Worm (Caenorhabditis elegans) whole organism, L3 larva: ENCODE measurements around the gene tag-151.

Experiments used
- R02D3.7 ChIP-seq: fragments of 150-350 bp; optimal IDR thresholded peaks from 2 replicates; lab custom pipeline; 2014; ENCODE audit warnings: missing biosample characterization, missing genetic modification characterization
- ZK546.5 ChIP-seq: sonication (generic microtip); optimal IDR thresholded peaks from 2 replicates; lab custom pipeline; 2017; ENCODE audit warnings: missing biosample characterization, missing genetic modification characterization
- aly-2 ChIP-seq: fragments of 150-350 bp; optimal IDR thresholded peaks from 2 replicates; lab custom pipeline; 2014; ENCODE audit warnings: missing biosample characterization, missing genetic modification characterization
- ama-1 ChIP-seq: fragments of 150-350 bp; optimal IDR thresholded peaks from 2 replicates; lab custom pipeline; 2018
- ceh-16 ChIP-seq: sonication (generic microtip); optimal IDR thresholded peaks from 2 replicates; lab custom pipeline; 2017; ENCODE audit warnings: missing biosample characterization, missing genetic modification characterization
- ceh-28 ChIP-seq: fragments of 150-350 bp; optimal IDR thresholded peaks from 2 replicates; lab custom pipeline; 2014; ENCODE audit warnings: missing biosample characterization, missing genetic modification reagents, missing genetic modification characterization
- ceh-82 ChIP-seq: fragments of 150-350 bp; optimal IDR thresholded peaks from 2 replicates; lab custom pipeline; 2014; ENCODE audit warnings: missing biosample characterization, missing genetic modification characterization
- ceh-9 ChIP-seq: sonication (generic microtip); optimal IDR thresholded peaks from 2 replicates; lab custom pipeline; 2018; ENCODE audit warnings: missing biosample characterization, missing genetic modification characterization
- daf-12 ChIP-seq: fragments of 150-350 bp; optimal IDR thresholded peaks from 2 replicates; lab custom pipeline; 2014; ENCODE audit warnings: missing biosample characterization, missing genetic modification reagents, missing genetic modification characterization
- egl-27 ChIP-seq: sonication (generic microtip); optimal IDR thresholded peaks from 4 replicates; lab custom pipeline; 2017; ENCODE audit warnings: missing biosample characterization, missing genetic modification reagents, missing genetic modification characterization
- egl-5 ChIP-seq: fragments of 150-350 bp; optimal IDR thresholded peaks from 2 replicates; lab custom pipeline; 2017; ENCODE audit warnings: missing biosample characterization, missing genetic modification reagents, missing genetic modification characterization, inconsistent platforms
- elt-1 ChIP-seq: fragments of 150-350 bp; optimal IDR thresholded peaks from 2 replicates; lab custom pipeline; 2014; ENCODE audit warnings: missing biosample characterization, missing genetic modification characterization
- elt-2 ChIP-seq: sonication (generic microtip); optimal IDR thresholded peaks from 2 replicates; lab custom pipeline; 2016; ENCODE audit warnings: missing genetic modification reagents, mild to moderate bottlenecking, missing genetic modification characterization, missing compliant biosample characterization
- elt-3 ChIP-seq, 3 experiments: fragments of 150-350 bp in 1 of 3; sonication (generic microtip) in 2 of 3; optimal IDR thresholded peaks; 2 replicates in 2 of 3; 4 replicates in 1 of 3; lab custom pipeline; 2014 to 2017; ENCODE audit warnings: missing biosample characterization in 3 of 3, missing genetic modification characterization in 3 of 3
- fos-1 ChIP-seq: fragments of 150-350 bp; optimal IDR thresholded peaks from 2 replicates; lab custom pipeline; 2014; ENCODE audit warnings: missing biosample characterization, missing genetic modification characterization
- jun-1 ChIP-seq: fragments of 150-350 bp; optimal IDR thresholded peaks from 2 replicates; lab custom pipeline; 2014; ENCODE audit warnings: missing biosample characterization, missing genetic modification reagents, missing genetic modification characterization
- lin-15B ChIP-seq: fragments of 150-350 bp; optimal IDR thresholded peaks from 2 replicates; lab custom pipeline; 2014; ENCODE audit warnings: missing biosample characterization, missing genetic modification characterization
- lin-39 ChIP-seq: fragments of 150-350 bp; optimal IDR thresholded peaks from 2 replicates; lab custom pipeline; 2018; ENCODE audit warnings: missing biosample characterization, missing genetic modification reagents, missing genetic modification characterization
- lsy-12 ChIP-seq: sonication (generic microtip); optimal IDR thresholded peaks from 2 replicates; lab custom pipeline; 2016; ENCODE audit warnings: mild to moderate bottlenecking, missing genetic modification characterization, missing compliant biosample characterization
- mdl-1 ChIP-seq: fragments of 150-350 bp; optimal IDR thresholded peaks from 2 replicates; lab custom pipeline; 2014; ENCODE audit warnings: missing biosample characterization, missing genetic modification characterization
- mml-1 ChIP-seq: fragments of 150-350 bp; sonication (generic microtip); optimal IDR thresholded peaks from 3 replicates; lab custom pipeline; 2014; ENCODE audit warnings: missing biosample characterization, missing genetic modification characterization
- nfya-1 ChIP-seq: sonication (generic microtip); optimal IDR thresholded peaks from 2 replicates; lab custom pipeline; 2017; ENCODE audit warnings: missing genetic modification characterization, mild to moderate bottlenecking, missing compliant biosample characterization, antibody characterized with exemption, moderate library complexity; ENCODE audit not compliant: insufficient read depth
- nhr-23 ChIP-seq: fragments of 150-350 bp; optimal IDR thresholded peaks from 2 replicates; lab custom pipeline; 2014; ENCODE audit warnings: missing biosample characterization, missing genetic modification reagents, missing genetic modification characterization
- nhr-25 ChIP-seq: sonication (generic microtip); optimal IDR thresholded peaks from 2 replicates; lab custom pipeline; 2017; ENCODE audit warnings: missing biosample characterization, missing genetic modification characterization
- nhr-43 ChIP-seq: sonication (generic microtip); optimal IDR thresholded peaks from 2 replicates; lab custom pipeline; 2016; ENCODE audit warnings: mild to moderate bottlenecking, missing genetic modification characterization, missing compliant biosample characterization; ENCODE audit not compliant: poor library complexity, severe bottlenecking
- nhr-67 ChIP-seq: fragments of 150-350 bp; optimal IDR thresholded peaks from 2 replicates; lab custom pipeline; 2014; ENCODE audit warnings: missing biosample characterization, missing genetic modification characterization
- nhr-76 ChIP-seq: fragments of 150-350 bp; sonication (generic microtip); optimal IDR thresholded peaks from 5 replicates; lab custom pipeline; 2014; ENCODE audit warnings: missing biosample characterization, missing genetic modification characterization
- nhr-77 ChIP-seq: fragments of 150-350 bp; optimal IDR thresholded peaks from 2 replicates; lab custom pipeline; 2014; ENCODE audit warnings: missing biosample characterization, missing genetic modification characterization
- pqm-1 ChIP-seq: fragments of 150-350 bp; optimal IDR thresholded peaks from 2 replicates; lab custom pipeline; 2017; ENCODE audit warnings: missing biosample characterization, missing genetic modification characterization, inconsistent platforms
- sea-2 ChIP-seq: fragments of 150-350 bp; sonication (generic microtip); optimal IDR thresholded peaks from 4 replicates; lab custom pipeline; 2014; ENCODE audit warnings: missing biosample characterization, missing genetic modification reagents, missing genetic modification characterization
- skn-1 ChIP-seq: fragments of 150-350 bp; optimal IDR thresholded peaks from 2 replicates; lab custom pipeline; 2014; ENCODE audit warnings: missing biosample characterization, missing genetic modification characterization
- snpc-4 ChIP-seq: fragments of 150-350 bp; optimal IDR thresholded peaks from 2 replicates; lab custom pipeline; 2014; ENCODE audit warnings: missing biosample characterization, missing genetic modification characterization
- unc-39 ChIP-seq: sonication (generic microtip); optimal IDR thresholded peaks from 4 replicates; lab custom pipeline; 2017; ENCODE audit warnings: missing biosample characterization, missing genetic modification characterization
- unc-62 ChIP-seq: fragments of 150-350 bp; sonication (generic microtip); optimal IDR thresholded peaks from 4 replicates; lab custom pipeline; 2014; ENCODE audit warnings: missing biosample characterization, missing genetic modification reagents, missing genetic modification characterization
- zag-1 ChIP-seq: fragments of 150-350 bp; optimal IDR thresholded peaks from 2 replicates; lab custom pipeline; 2014; ENCODE audit warnings: missing biosample characterization, missing genetic modification characterization
- ztf-11 ChIP-seq: fragments of 150-350 bp; optimal IDR thresholded peaks from 2 replicates; lab custom pipeline; 2014; ENCODE audit warnings: missing biosample characterization, missing genetic modification characterization
- ztf-4 ChIP-seq: fragments of 150-350 bp; optimal IDR thresholded peaks from 2 replicates; lab custom pipeline; 2014; ENCODE audit warnings: missing biosample characterization, missing genetic modification characterization

The tag-151 gene

ce11 chrII:4745281-4745680, 35.2 kb downstream of the tag-151 start (continued):
- no peak for TF ChIP-seq egl-5 (tag; lab: Kevin White, UChicago)
- TF ChIP-seq lin-15B = no peak
- peak; percentile 1 for TF ChIP-seq elt-2 (tag; lab: Kevin White, UChicago)
- no peak for TF ChIP-seq ama-1
- no peak for TF ChIP-seq sea-2 (GFP tag; lab: Kevin White, UChicago)
- peak in 2 of 3 experiments; percentile 24 to 78 for TF ChIP-seq elt-3 (tag; optimal IDR thresholded peaks at IDR 0.05; lab: Kevin White, UChicago)
- TF ChIP-seq snpc-4 (tag; lab: Kevin White, UChicago) = no peak
- peak; percentile 52 for TF ChIP-seq lsy-12
- no peak for TF ChIP-seq elt-1
- TF ChIP-seq nhr-67 (tag; lab: Kevin White, UChicago) = no peak
- TF ChIP-seq ztf-11 (tag; lab: Kevin White, UChicago) = no peak
- no peak for TF ChIP-seq egl-27
- peak; percentile 95 for TF ChIP-seq nhr-43 (tag; lab: Kevin White, UChicago)
- no peak for TF ChIP-seq skn-1
- TF ChIP-seq ceh-9 (tag; lab: Kevin White, UChicago) = no peak
- TF ChIP-seq, all 47 proteins: peak for 10

DNA sequence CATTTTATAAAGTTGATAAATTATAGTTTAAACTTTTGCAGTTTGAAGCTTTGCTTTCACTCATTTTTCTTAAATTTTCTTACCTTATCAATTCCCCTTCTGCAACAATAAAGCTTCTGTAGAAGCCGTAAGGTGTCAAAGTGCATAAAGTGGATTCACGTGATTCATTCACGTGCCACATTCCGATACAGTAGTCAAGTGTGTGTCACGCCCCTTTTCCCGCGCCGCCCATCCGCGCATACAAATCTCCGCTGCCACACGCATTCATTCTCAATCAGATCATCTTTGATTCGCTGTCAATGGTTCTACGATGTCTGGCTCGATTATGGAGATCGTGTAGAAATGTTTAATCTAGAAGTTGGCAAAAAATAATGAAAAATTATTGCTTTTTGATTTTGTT, 37.0 kb downstream of the tag-151 start:
- peak; percentile 51 for TF ChIP-seq nfya-1 (tag; lab: Kevin White, UChicago)
- no peak for TF ChIP-seq zag-1 (tag; lab: Kevin White, UChicago)
- peak; percentile 56 for TF ChIP-seq nhr-25 (tag; lab: Kevin White, UChicago)
- no peak for TF ChIP-seq egl-27
- TF ChIP-seq mml-1 (tag; lab: Kevin White, UChicago) = peak; percentile 27
- peak; percentile 16 for TF ChIP-seq nhr-43 (tag; lab: Kevin White, UChicago)

DNA sequence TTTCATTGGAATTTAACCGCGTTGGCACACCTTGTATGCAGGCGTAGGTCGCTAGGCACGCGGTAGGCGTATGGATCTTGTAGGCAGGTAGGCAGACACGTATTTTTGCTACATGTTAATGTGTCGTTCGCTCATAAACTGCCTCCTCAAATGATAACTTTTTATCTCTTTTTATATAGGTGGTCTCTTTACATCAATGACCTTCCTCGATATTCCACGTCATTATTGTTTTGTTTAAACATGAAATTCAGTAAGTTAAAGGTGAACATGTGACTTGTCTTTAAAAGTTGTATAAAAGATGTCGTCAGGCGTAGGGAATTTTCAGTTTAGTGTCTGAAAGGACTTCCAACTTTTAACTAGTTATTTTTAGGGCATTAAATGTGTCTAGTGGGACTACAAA, 37.6 kb downstream of the tag-151 start:
- TF ChIP-seq unc-62 (GFP tag; lab: Kevin White, UChicago) (no peak), pqm-1 (no peak), egl-27 (no peak), ztf-11 (tag; lab: Kevin White, UChicago) (no peak), nhr-25 (tag; lab: Kevin White, UChicago) (peak; percentile 66), ama-1 (peak; percentile 23), ceh-28 (tag; lab: Kevin White, UChicago) (no peak), ceh-82 (tag; lab: Kevin White, UChicago) (no peak), ceh-16 (tag; lab: Kevin White, UChicago) (no peak), lin-15B (no peak), elt-3 (tag; optimal IDR thresholded peaks at IDR 0.05; lab: Kevin White, UChicago) (no peak), nhr-43 (tag; lab: Kevin White, UChicago) (peak; percentile 12), daf-12 (no peak), aly-2 (tag; lab: Kevin White, UChicago) (no peak), nfya-1 (tag; lab: Kevin White, UChicago) (no peak), unc-39 (tag; lab: Kevin White, UChicago) (no peak)

DNA sequence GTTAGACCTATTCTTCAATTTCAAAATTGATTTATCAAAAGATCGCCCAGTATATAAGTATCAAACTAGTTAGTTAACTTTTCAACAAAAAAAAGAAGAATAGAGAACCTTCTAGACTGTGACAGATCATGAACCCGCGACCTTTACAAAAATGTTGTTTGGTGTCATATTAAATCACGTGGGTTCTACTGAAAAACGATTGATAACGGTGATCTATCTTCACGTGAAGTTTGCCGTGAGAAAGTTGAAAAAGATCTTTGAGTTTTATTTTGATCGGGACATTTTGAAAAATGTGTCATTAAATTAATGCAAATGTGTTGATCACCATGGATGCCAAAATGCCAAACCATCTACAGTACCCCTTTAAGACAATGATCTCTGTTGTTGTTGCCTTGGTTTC, 38.3 kb downstream of the tag-151 start:
- TF ChIP-seq mdl-1 (tag; lab: Kevin White, UChicago) (no peak), ztf-4 (tag; lab: Kevin White, UChicago) (peak; percentile 6), nhr-76 (tag; lab: Kevin White, UChicago) (no peak), fos-1 (no peak), lin-39 (tag; lab: Kevin White, UChicago) (no peak), ZK546.5 (tag; lab: Kevin White, UChicago) (no peak), ceh-28 (tag; lab: Kevin White, UChicago) (no peak), zag-1 (tag; lab: Kevin White, UChicago) (no peak), ztf-11 (tag; lab: Kevin White, UChicago) (no peak), nhr-43 (tag; lab: Kevin White, UChicago) (peak; percentile 57), nhr-25 (tag; lab: Kevin White, UChicago) (peak; percentile 68), lsy-12 (peak; percentile 54), nhr-67 (tag; lab: Kevin White, UChicago) (no peak)

DNA sequence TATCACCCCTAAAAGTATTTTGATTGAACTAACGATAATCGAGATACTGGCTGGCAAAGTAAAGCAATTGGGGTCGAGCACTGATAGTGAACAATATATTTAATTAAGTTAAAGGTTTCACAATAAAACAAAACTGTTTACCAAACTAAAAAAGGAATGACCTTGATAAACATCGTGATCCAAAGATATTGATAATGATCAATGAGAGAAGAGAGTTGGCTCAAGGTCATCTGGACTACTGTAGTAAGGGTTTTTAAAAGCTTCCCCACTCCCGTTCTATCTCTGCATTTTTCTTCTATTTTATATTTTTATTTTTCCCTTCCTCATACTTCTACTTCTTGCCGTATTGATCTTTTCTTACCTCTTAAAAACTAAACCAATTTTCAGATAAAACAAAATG, 39.5 kb downstream of the tag-151 start, which contains the start of gene F41C3.2:
Gene F41C3.2, plus strand, starts transcription at position 388 of the 400 bp plus-strand sequence.
- no peak for TF ChIP-seq nhr-43 (tag; lab: Kevin White, UChicago)
- no peak for TF ChIP-seq egl-27
- TF ChIP-seq egl-5 (tag; lab: Kevin White, UChicago) = no peak
- TF ChIP-seq skn-1 = no peak
- no peak for TF ChIP-seq jun-1
- no peak for TF ChIP-seq sea-2 (GFP tag; lab: Kevin White, UChicago)
- no peak for TF ChIP-seq nhr-23
- peak in 1 of 3 experiments; percentile 2 for TF ChIP-seq elt-3 (tag; optimal IDR thresholded peaks at IDR 0.05; lab: Kevin White, UChicago)
- TF ChIP-seq nhr-25 (tag; lab: Kevin White, UChicago) = peak; percentile 46
- no peak for TF ChIP-seq R02D3.7 (tag; lab: Kevin White, UChicago)
- TF ChIP-seq nhr-77 (tag; lab: Kevin White, UChicago) = no peak
- TF ChIP-seq lsy-12 = no peak
- no peak for TF ChIP-seq ZK546.5 (tag; lab: Kevin White, UChicago)
- TF ChIP-seq nhr-76 (tag; lab: Kevin White, UChicago) = no peak
